Worm (Caenorhabditis elegans) whole organism, early embryonic: ENCODE measurements around the gene T19D2.13.

Source experiments
- aly-1 ChIP-seq: sonication (generic microtip); optimal IDR thresholded peaks from 2 replicates; lab custom pipeline; 2016; ENCODE audit warnings: missing genetic modification characterization, missing compliant biosample characterization
- ama-1 ChIP-seq: fragments of 150-350 bp; optimal IDR thresholded peaks from 2 replicates; lab custom pipeline; 2014
- ceh-36 ChIP-seq: sonication (generic microtip); optimal IDR thresholded peaks from 2 replicates; lab custom pipeline; 2016; ENCODE audit warnings: missing genetic modification characterization, inconsistent platforms, missing compliant biosample characterization
- flt-1 ChIP-seq: fragments of 200-800 bp; sonication (Bioruptor generic); IDR thresholded peaks from 2 replicates; pipeline ENCODE4 v1.3.6; 2022; ENCODE audit warnings: missing genetic modification characterization, missing compliant biosample characterization
- pes-1 ChIP-seq: fragments of 200-800 bp; sonication (Bioruptor generic); IDR thresholded peaks from 2 replicates; pipeline ENCODE4 v1.3.6; 2022; ENCODE audit warnings: missing genetic modification reagents, missing genetic modification characterization, missing compliant biosample characterization
- scrt-1 ChIP-seq: fragments of 200-800 bp; sonication (Bioruptor generic); IDR thresholded peaks from 2 replicates; pipeline ENCODE4 v1.3.6; 2022; ENCODE audit warnings: missing genetic modification characterization, missing compliant biosample characterization

DNA sequence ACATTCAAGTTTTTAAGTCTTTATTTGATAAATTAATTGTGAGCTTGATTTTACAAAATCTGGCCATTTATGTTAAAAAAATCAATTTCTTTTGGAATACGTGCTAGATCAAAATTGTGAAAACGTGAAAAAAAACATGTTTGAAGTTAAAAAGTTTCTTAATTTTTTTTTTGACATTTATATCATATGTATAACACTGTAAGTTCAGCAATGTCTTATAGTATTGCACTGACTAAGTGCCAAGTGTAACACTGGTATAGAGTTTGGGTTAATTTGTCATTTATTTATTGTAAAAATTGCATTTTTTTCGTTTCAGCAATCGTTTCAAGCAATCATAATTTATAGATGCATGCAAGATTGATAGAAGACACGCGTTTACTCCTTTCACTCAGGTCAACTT lies 4.3 kb downstream of the T19D2.13 start:
- TF ChIP-seq ceh-36 (tag; lab: Kevin White, UChicago), result no peak
- TF ChIP-seq ama-1 (lab: Kevin White, UChicago), result no peak
- no peak for TF ChIP-seq flt-1 (GFP tag; lab: Robert Waterston, UW)
- TF ChIP-seq pes-1 (GFP tag; lab: Robert Waterston, UW), result no peak
- TF ChIP-seq scrt-1 (GFP tag; lab: Robert Waterston, UW), result no peak
- no peak for TF ChIP-seq aly-1 (tag; lab: Kevin White, UChicago)
